Worm (Caenorhabditis elegans): ENCODE results near the gene nhx-4.

Gene nhx-4

ce11 chrX:6958914-6959313 lies 44.8 kb downstream of the nhx-4 start:
- TF ChIP-seq nhr-25 (tag; optimal IDR thresholded peaks at IDR 0.05) (no peak), hmg-11 (tag; optimal IDR thresholded peaks at IDR 0.05) (no peak), lin-39 (tag; optimal IDR thresholded peaks at IDR 0.05) (peak; percentile 5), nhr-237 (tag; optimal IDR thresholded peaks at IDR 0.05) (no peak)

ce11 chrX:6959534-6959933 lies 45.4 kb downstream of the nhx-4 start:
- TF ChIP-seq ztf-11 (tag; optimal IDR thresholded peaks at IDR 0.05) (no peak), egl-5 (tag; optimal IDR thresholded peaks at IDR 0.05) (peak; percentile 49)

ce11 chrX:6962347-6962746 lies 48.3 kb downstream of the nhx-4 start:
- TF ChIP-seq nfya-1 (tag; optimal IDR thresholded peaks at IDR 0.05; ENCODE audit: insufficient read depth): peak; percentile 5
- TF ChIP-seq elt-3 (tag; optimal IDR thresholded peaks at IDR 0.05): no peak

ce11 chrX:6963842-6964241 lies 49.8 kb downstream of the nhx-4 start:
- TF ChIP-seq daf-12 (tag; optimal IDR thresholded peaks at IDR 0.05) (no peak), pqm-1 (tag; optimal IDR thresholded peaks at IDR 0.05) (no peak), aly-2 (tag; optimal IDR thresholded peaks at IDR 0.05) (no peak), ama-1 (optimal IDR thresholded peaks at IDR 0.05) (no peak), elt-2 (tag; optimal IDR thresholded peaks at IDR 0.05) (no peak), jun-1 (tag; optimal IDR thresholded peaks at IDR 0.05) (no peak), eor-1 (tag; optimal IDR thresholded peaks at IDR 0.05) (no peak), R02D3.7 (tag; optimal IDR thresholded peaks at IDR 0.05) (no peak)

- TF ChIP-seq elt-1 (tag; optimal IDR thresholded peaks at IDR 0.05) (no peak), skn-1 (tag; optimal IDR thresholded peaks at IDR 0.05) (no peak), hmg-11 (tag; optimal IDR thresholded peaks at IDR 0.05) (no peak), pqm-1 (tag; optimal IDR thresholded peaks at IDR 0.05) (no peak), unc-62 (GFP tag; optimal IDR thresholded peaks at IDR 0.05) (no peak), fkh-10 (GFP tag; optimal IDR thresholded peaks at IDR 0.05) (no peak), nhr-67 (tag; optimal IDR thresholded peaks at IDR 0.05) (no peak)
Observed at ce11 chrX:6967057-6967456, 53.0 kb downstream of the nhx-4 start, which contains the start of gene F01E11.3. TSS of gene F01E11.3 (plus strand) at chrX:6967357.

- no peak for TF ChIP-seq daf-12 (tag; optimal IDR thresholded peaks at IDR 0.05)
- TF ChIP-seq nhr-23 (tag; optimal IDR thresholded peaks at IDR 0.05): no peak
- TF ChIP-seq fkh-2 (tag; optimal IDR thresholded peaks at IDR 0.05): no peak
- TF ChIP-seq nfya-1 (tag; optimal IDR thresholded peaks at IDR 0.05; ENCODE audit: insufficient read depth): no peak
- no peak for TF ChIP-seq eor-1 (tag; optimal IDR thresholded peaks at IDR 0.05)
- no peak for TF ChIP-seq mdl-1 (tag; optimal IDR thresholded peaks at IDR 0.05)
Observed at ce11 chrX:6968553-6968952, 54.5 kb downstream of the nhx-4 start.

- TF ChIP-seq mdl-1 (tag; optimal IDR thresholded peaks at IDR 0.05) (no peak), nhr-77 (tag; optimal IDR thresholded peaks at IDR 0.05) (no peak), R02D3.7 (tag; optimal IDR thresholded peaks at IDR 0.05) (no peak), fkh-10 (GFP tag; optimal IDR thresholded peaks at IDR 0.05) (no peak)
Observed at ce11 chrX:6970134-6970533, 56.0 kb downstream of the nhx-4 start.

Measured in whole organism, L3 larva.